Worm (Caenorhabditis elegans): ENCODE measurements around the gene math-9.

math-9 gene

DNA sequence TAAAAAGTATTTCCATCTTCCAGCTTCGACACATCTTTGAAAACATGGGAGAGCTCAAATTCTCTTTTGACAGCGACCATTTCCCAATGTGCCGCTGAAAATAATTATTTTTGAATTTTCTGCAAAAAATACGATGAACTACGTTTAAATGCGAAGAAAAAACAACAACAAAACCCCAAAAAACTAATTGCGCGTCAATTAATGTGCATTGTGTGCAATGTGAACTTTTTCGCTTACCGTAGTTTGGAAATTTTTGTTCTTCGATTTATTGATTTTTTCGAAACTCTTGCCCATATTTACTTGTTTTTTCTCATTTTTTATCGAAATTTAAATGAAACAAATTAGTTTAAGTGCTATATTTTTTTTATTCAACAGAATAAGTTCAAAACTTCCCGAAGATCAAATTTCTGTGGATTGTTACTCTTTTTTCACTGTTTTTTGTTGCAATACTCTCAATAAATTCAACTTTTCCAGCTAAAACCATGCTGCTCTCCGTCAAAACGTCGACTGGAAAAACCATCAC, 32.1 kb upstream of the math-9 start, which contains the start of the genes bath-2 and F52C6.4:
bath-2 (minus strand) TSS at position 101 of the 523 bp plus-strand sequence.
F52C6.4 (plus strand) TSS at position 473 of the 523 bp plus-strand sequence.
- TF ChIP-seq unc-42 (tag; optimal IDR thresholded peaks at IDR 0.05): no peak
- TF ChIP-seq pax-1 (tag; optimal IDR thresholded peaks at IDR 0.05): no peak

DNA sequence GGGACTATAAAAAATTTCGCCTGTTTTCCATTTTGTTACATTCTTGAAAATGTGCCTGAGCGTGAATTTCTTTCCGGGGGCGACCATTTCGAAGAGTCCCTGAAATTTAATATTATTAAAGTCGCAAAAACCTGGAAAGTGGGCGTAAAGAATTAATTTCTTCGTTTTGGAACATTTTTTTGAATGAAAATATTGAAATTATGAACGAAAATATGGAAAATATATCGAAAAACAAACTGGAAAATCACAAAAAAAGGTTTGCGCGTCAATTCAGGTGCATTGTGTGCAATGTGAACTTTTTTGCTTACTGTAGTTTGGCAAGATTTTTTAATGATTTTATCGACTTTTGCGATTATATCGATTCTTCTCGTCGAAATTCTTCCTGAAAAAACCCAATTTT, 30.4 kb upstream of the math-9 start, which contains the start of gene bath-7:
bath-7 (minus strand) TSS at position 101 of the 400 bp plus-strand sequence.
- TF ChIP-seq odd-2 (tag; optimal IDR thresholded peaks at IDR 0.05) (no peak), ceh-31 (tag; optimal IDR thresholded peaks at IDR 0.05) (no peak), lim-6 (tag; optimal IDR thresholded peaks at IDR 0.05) (no peak)

DNA sequence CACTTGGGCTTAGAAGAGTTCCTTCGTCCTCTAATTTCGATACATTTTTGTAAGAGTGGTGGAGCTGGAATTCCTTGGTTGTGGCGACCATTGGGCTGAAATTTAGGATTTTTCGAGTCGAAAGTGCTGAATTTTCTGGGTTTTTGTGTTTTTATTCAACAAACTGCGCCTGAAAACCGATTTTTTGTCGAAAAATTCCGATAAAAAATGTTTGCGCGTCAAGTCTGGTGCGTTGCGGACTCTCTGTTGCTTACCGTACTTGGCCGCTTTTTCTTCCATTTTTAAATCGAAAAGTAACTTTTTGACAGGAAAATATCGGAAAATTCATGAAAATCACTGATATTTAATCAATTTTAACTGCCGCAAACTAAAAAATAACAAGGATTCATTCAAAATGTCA, 27.3 kb upstream of the math-9 start, which contains the start of gene bath-4:
bath-4 (minus strand) TSS at position 101 of the 400 bp plus-strand sequence.
- TF ChIP-seq lin-11 (tag; optimal IDR thresholded peaks at IDR 0.05) (no peak), ceh-14 (tag; optimal IDR thresholded peaks at IDR 0.05) (no peak), zip-5 (tag; optimal IDR thresholded peaks at IDR 0.05) (no peak), F13H6.1 (tag; optimal IDR thresholded peaks at IDR 0.05) (no peak), nhr-11 (tag; optimal IDR thresholded peaks at IDR 0.05) (no peak), ceh-48 (tag; optimal IDR thresholded peaks at IDR 0.05) (no peak), npax-4 (tag; optimal IDR thresholded peaks at IDR 0.05) (no peak), ztf-16 (tag; optimal IDR thresholded peaks at IDR 0.05) (no peak), fax-1 (tag; optimal IDR thresholded peaks at IDR 0.05) (no peak), hlh-8 (tag; optimal IDR thresholded peaks at IDR 0.05) (no peak), C08G9.2 (tag; optimal IDR thresholded peaks at IDR 0.05) (no peak), pax-1 (tag; optimal IDR thresholded peaks at IDR 0.05) (no peak), pag-3 (tag; optimal IDR thresholded peaks at IDR 0.05; ENCODE audit: borderline replicate concordance) (no peak)

DNA sequence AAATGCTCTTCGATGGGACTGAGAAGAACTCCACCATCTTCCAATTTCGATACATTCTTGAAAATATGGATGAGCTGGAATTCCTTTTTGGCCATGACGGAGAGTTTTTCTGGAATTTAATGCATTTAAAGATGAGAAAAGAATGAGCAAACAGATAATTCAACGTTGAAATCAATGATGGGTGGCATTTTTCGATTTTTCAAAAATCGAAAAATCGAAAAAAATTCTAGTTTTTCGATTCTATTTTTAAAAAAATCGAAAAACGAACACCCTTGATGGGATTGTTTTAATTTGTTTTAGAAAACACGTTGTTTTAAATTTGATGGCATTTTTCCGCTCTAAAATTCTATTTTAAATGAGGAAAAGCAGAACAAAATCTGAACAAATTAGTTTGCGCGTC, 22.2 kb upstream of the math-9 start, which contains the start of gene math-31:
math-31 (minus strand) TSS at position 101 of the 400 bp plus-strand sequence.
- TF ChIP-seq sox-4 (tag; optimal IDR thresholded peaks at IDR 0.05) (no peak), sox-2 (GFP tag; IDR thresholded peaks at IDR 0.05) (no peak), dve-1 (tag; optimal IDR thresholded peaks at IDR 0.05) (no peak), ceh-24 (tag; optimal IDR thresholded peaks at IDR 0.05) (no peak), C08G9.2 (tag; optimal IDR thresholded peaks at IDR 0.05) (no peak), ref-2 (tag; optimal IDR thresholded peaks at IDR 0.05) (no peak), sdc-2 (tag; optimal IDR thresholded peaks at IDR 0.05) (no peak), pat-9 (tag; optimal IDR thresholded peaks at IDR 0.05) (no peak), ztf-16 (tag; optimal IDR thresholded peaks at IDR 0.05) (no peak), fkh-6 (tag; optimal IDR thresholded peaks at IDR 0.05) (no peak)

DNA sequence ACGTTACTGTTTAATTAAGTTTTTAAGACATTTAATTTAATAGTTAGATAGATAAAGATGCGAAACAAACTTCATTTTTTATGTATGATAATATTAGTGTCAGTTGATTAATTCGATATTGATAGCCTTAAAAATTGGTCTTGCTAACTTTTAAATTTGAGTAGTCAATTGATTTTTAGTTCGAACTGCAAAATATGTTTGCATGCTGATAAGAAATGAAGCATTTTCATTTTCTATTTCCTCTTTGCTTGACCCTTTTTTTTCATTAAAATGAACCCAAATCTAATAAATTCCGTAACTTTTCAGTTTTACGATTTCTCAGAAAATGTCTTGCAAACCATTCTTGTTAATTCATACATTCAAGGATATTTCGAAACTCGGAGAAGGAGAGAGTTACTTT, 14.5 kb upstream of the math-9 start, which contains the start of gene math-22:
math-22 (plus strand) TSS at position 301 of the 400 bp plus-strand sequence.
- TF ChIP-seq hlh-30 (tag; optimal IDR thresholded peaks at IDR 0.05; ENCODE audit: insufficient read depth) (no peak), K09A11.1 (tag; optimal IDR thresholded peaks at IDR 0.05; ENCODE audit: insufficient read depth) (no peak), F13H6.1 (tag; optimal IDR thresholded peaks at IDR 0.05) (no peak), zip-5 (tag; optimal IDR thresholded peaks at IDR 0.05) (no peak)

DNA sequence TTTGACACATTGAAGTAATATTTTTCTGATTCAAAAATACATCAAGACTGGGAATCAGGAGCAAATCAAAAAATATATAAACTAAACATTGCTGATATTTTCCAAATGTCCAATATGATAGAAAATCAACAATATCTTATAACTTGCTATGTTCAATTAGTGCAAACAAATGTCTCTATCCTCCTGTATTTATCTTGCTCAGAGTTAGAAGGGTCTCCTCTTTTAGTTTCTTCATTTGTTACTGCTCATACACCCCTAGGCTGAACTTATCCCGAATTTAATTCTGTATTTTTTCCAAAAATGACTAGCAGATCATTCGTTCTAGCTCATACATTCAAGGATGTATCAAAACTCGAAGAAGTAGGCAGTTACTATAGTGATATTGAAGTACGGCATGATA, 11.4 kb upstream of the math-9 start, which contains the start of gene math-23:
math-23 (plus strand) TSS at position 301 of the 400 bp plus-strand sequence.
- TF ChIP-seq tbx-2 (tag; optimal IDR thresholded peaks at IDR 0.05) (no peak), mec-3 (tag; optimal IDR thresholded peaks at IDR 0.05; ENCODE audit: borderline replicate concordance) (no peak), nfya-1 (tag; optimal IDR thresholded peaks at IDR 0.05) (no peak), lin-11 (tag; optimal IDR thresholded peaks at IDR 0.05) (no peak), fkh-10 (GFP tag; optimal IDR thresholded peaks at IDR 0.05) (no peak), fax-1 (tag; optimal IDR thresholded peaks at IDR 0.05) (no peak), unc-42 (tag; optimal IDR thresholded peaks at IDR 0.05) (no peak), ref-2 (tag; optimal IDR thresholded peaks at IDR 0.05) (no peak), ceh-34 (tag; optimal IDR thresholded peaks at IDR 0.05) (no peak), ceh-18 (tag; optimal IDR thresholded peaks at IDR 0.05) (no peak), ttx-3 (tag; optimal IDR thresholded peaks at IDR 0.05) (no peak)

All from whole organism, late embryonic.